Worm (Caenorhabditis elegans): ENCODE data around the gene fbxb-106.

The fbxb-106 gene

DNA sequence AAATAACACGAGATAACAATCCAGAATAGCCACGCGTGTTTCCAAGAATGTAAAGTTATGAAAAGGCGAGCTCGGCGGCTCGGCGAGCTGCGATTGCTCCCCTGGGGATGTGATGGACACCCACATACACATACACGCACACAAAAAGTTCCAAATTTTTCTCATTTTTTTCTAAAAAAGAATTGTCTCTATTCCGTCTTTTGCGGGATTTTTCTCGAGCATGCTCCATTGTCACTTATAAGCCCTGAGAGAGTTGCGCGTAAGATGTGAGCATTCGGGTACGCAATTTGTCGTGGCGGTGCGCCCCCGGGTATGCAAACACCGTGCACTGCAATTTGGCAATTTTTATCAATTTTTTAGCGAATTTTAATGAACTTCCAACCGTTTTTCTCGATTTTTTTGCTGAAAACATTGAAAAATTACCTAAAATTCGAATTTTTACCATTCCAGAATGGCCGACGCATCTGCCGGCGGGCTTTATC, 24.9 kb downstream of the fbxb-106 start, which contains the start of the genes F08D12.12 and srpa-72 (continued):
- peak; percentile 24 for TF ChIP-seq F13H6.1 (tag; optimal IDR thresholded peaks at IDR 0.05)
- no peak for TF ChIP-seq zag-1 (tag; optimal IDR thresholded peaks at IDR 0.05)
- no peak for TF ChIP-seq ama-1 (optimal IDR thresholded peaks at IDR 0.05)
- TF ChIP-seq nhr-21 (tag; optimal IDR thresholded peaks at IDR 0.05) = no peak
- TF ChIP-seq lin-13 (GFP tag; optimal IDR thresholded peaks at IDR 0.05) = no peak
- TF ChIP-seq nhr-77 (tag; optimal IDR thresholded peaks at IDR 0.05) = no peak
- no peak for TF ChIP-seq nhr-25 (tag; optimal IDR thresholded peaks at IDR 0.05)
- TF ChIP-seq aly-2 (tag; optimal IDR thresholded peaks at IDR 0.05) = no peak
- no peak for TF ChIP-seq egl-27 (tag; optimal IDR thresholded peaks at IDR 0.05)
- TF ChIP-seq peb-1 (tag; optimal IDR thresholded peaks at IDR 0.05) = no peak
- TF ChIP-seq nhr-129 (tag; optimal IDR thresholded peaks at IDR 0.05) = peak; percentile 41
- TF ChIP-seq fos-1 (tag; optimal IDR thresholded peaks at IDR 0.05) = no peak
- TF ChIP-seq nhr-6 (tag; optimal IDR thresholded peaks at IDR 0.05) = no peak
- peak; percentile 57 for TF ChIP-seq unc-55 (GFP tag; optimal IDR thresholded peaks at IDR 0.05)
- no peak for TF ChIP-seq blmp-1 (tag; optimal IDR thresholded peaks at IDR 0.05; ENCODE audit: insufficient read depth)
- no peak for TF ChIP-seq crh-2 (tag; optimal IDR thresholded peaks at IDR 0.05)
- TF ChIP-seq ztf-1 (GFP tag; conservative IDR thresholded peaks at IDR 0.05) = no peak
- no peak for TF ChIP-seq ceh-16 (tag; optimal IDR thresholded peaks at IDR 0.05)
- TF ChIP-seq mab-5 (tag; optimal IDR thresholded peaks at IDR 0.05) = peak; percentile 7

DNA sequence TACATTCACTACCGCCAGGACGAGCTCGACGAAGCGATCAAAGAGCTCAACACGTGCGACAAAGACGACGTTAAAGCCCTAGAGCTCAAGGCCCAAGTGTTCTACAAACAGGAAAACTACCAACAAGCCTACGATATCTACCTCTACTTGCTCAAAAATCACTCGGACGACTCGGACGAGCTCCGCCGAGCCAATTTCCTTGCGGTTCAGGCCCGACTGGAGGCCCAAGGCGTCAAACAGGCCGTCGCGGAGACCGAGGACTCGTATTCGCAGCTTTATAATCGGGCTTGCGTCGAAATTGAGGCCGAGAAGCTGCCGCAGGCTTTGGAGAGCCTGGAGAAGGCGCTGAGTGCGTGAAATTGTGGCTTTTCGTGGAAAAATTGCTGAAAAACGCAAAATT, 25.6 kb downstream of the fbxb-106 start:
- no peak for TF ChIP-seq aly-2 (tag; optimal IDR thresholded peaks at IDR 0.05)
- TF ChIP-seq lin-11 (tag; optimal IDR thresholded peaks at IDR 0.05) = no peak
- TF ChIP-seq mdl-1 (tag; optimal IDR thresholded peaks at IDR 0.05) = no peak
- TF ChIP-seq C34F6.9 (tag; optimal IDR thresholded peaks at IDR 0.05) = no peak
- TF ChIP-seq unc-55 (GFP tag; optimal IDR thresholded peaks at IDR 0.05) = no peak
- no peak for TF ChIP-seq nhr-6 (tag; optimal IDR thresholded peaks at IDR 0.05)
- no peak for TF ChIP-seq lin-13 (GFP tag; optimal IDR thresholded peaks at IDR 0.05)
- no peak for TF ChIP-seq nhr-237 (tag; optimal IDR thresholded peaks at IDR 0.05)
- no peak for TF ChIP-seq nhr-129 (tag; optimal IDR thresholded peaks at IDR 0.05)
- no peak for TF ChIP-seq peb-1 (tag; optimal IDR thresholded peaks at IDR 0.05)
- TF ChIP-seq F13H6.1 (tag; optimal IDR thresholded peaks at IDR 0.05) = no peak
- no peak for TF ChIP-seq unc-39 (tag; optimal IDR thresholded peaks at IDR 0.05)
- TF ChIP-seq mab-5 (tag; optimal IDR thresholded peaks at IDR 0.05) = no peak
- no peak for TF ChIP-seq lsy-2 (tag; optimal IDR thresholded peaks at IDR 0.05)
- TF ChIP-seq snpc-4 (tag; optimal IDR thresholded peaks at IDR 0.05) = no peak
- no peak for TF ChIP-seq alr-1 (tag; optimal IDR thresholded peaks at IDR 0.05)
- no peak for TF ChIP-seq ztf-11 (tag; optimal IDR thresholded peaks at IDR 0.05)
- no peak for TF ChIP-seq nhr-25 (tag; optimal IDR thresholded peaks at IDR 0.05)

DNA sequence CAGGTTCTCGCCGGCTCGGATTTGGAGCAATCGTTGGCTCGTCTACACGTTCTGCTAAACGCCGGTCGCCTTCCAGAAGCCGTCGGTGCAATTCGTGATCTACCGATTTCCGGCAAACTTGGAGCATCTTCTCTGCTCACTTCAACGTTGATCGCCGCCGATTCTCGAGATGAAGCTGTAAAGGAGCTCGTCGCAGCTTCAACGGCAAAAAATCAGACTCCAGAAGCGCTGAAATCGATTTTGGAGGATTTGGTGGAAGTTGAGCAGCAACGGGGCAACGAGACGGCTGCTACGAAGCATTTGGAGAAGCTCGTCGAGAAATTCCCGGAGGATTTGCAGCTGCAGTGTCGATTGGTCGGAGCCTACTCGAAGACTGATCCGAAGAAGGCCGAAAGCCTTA, 29.5 kb downstream of the fbxb-106 start:
- TF ChIP-seq skn-1 (tag; optimal IDR thresholded peaks at IDR 0.05) = no peak
- no peak for TF ChIP-seq alr-1 (tag; optimal IDR thresholded peaks at IDR 0.05)
- no peak for TF ChIP-seq ceh-82 (tag; optimal IDR thresholded peaks at IDR 0.05)
- TF ChIP-seq lin-39 (tag; optimal IDR thresholded peaks at IDR 0.05) = no peak
- TF ChIP-seq fos-1 (tag; optimal IDR thresholded peaks at IDR 0.05) = no peak
- TF ChIP-seq peb-1 (tag; optimal IDR thresholded peaks at IDR 0.05) = no peak
- no peak for TF ChIP-seq F13H6.1 (tag; optimal IDR thresholded peaks at IDR 0.05)
- no peak for TF ChIP-seq lin-13 (GFP tag; optimal IDR thresholded peaks at IDR 0.05)
- no peak for TF ChIP-seq crh-2 (tag; optimal IDR thresholded peaks at IDR 0.05)
- TF ChIP-seq dmd-4 (tag; optimal IDR thresholded peaks at IDR 0.05) = no peak
- no peak for TF ChIP-seq ztf-11 (tag; optimal IDR thresholded peaks at IDR 0.05)
- TF ChIP-seq Y55F3AM.14 (GFP tag; optimal IDR thresholded peaks at IDR 0.05) = no peak
- TF ChIP-seq zag-1 (tag; optimal IDR thresholded peaks at IDR 0.05) = no peak
- no peak for TF ChIP-seq sma-3 (GFP tag; optimal IDR thresholded peaks at IDR 0.05)
- no peak for TF ChIP-seq sem-4 (tag; optimal IDR thresholded peaks at IDR 0.05)
- no peak for TF ChIP-seq nhr-12 (tag; optimal IDR thresholded peaks at IDR 0.05)
- TF ChIP-seq nhr-21 (tag; optimal IDR thresholded peaks at IDR 0.05) = no peak

DNA sequence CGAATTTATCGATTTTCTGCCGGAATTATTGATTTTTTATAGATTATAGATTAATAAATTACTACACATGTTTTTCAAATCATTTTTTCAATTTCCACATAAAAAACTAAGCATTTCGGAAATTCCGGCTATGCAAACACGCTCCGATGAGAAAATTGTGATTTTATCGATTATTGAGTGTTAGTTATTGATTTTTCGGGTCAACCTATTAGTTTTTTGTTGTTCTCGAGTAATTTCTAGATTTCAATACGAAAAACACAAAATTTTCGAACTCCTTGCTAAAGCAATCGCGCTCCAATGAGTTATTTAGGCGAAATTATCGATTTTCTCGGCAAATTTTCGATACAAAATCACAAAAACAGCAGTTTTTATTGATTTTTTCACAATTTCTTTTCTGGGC, 33.2 kb downstream of the fbxb-106 start:
- no peak for TF ChIP-seq nhr-12 (tag; optimal IDR thresholded peaks at IDR 0.05)
- TF ChIP-seq sma-3 (GFP tag; optimal IDR thresholded peaks at IDR 0.05) = no peak
